Worm (Caenorhabditis elegans) whole organism, mixed stage, embryonic: ENCODE results near the gene C45G9.10.

ENCODE experiments used
- bed-3 ChIP-seq: fragments of 200-800 bp; sonication (Bioruptor generic); optimal IDR thresholded peaks from 3 replicates; lab custom pipeline; 2018; ENCODE audit warnings: mild to moderate bottlenecking, missing genetic modification characterization, moderate library complexity, missing compliant biosample characterization
- blmp-1 ChIP-seq: fragments of 150-350 bp; optimal IDR thresholded peaks from 2 replicates; lab custom pipeline; 2014; ENCODE audit warnings: missing biosample characterization, missing genetic modification characterization
- ceh-39 ChIP-seq: fragments of 150-350 bp; optimal IDR thresholded peaks from 2 replicates; lab custom pipeline; 2014; ENCODE audit warnings: missing biosample characterization, missing genetic modification characterization
- ces-1 ChIP-seq: fragments of 150-350 bp; optimal IDR thresholded peaks from 2 replicates; lab custom pipeline; 2014; ENCODE audit warnings: missing biosample characterization, missing genetic modification reagents, missing genetic modification characterization
- elt-1 ChIP-seq: sonication (generic microtip); optimal IDR thresholded peaks from 2 replicates; lab custom pipeline; 2017; ENCODE audit warnings: missing genetic modification characterization, mild to moderate bottlenecking, missing compliant biosample characterization, antibody characterized with exemption, moderate library complexity, borderline replicate concordance; ENCODE audit not compliant: insufficient read depth
- elt-3 ChIP-seq: fragments of 150-350 bp; optimal IDR thresholded peaks from 2 replicates; lab custom pipeline; 2014; ENCODE audit warnings: missing biosample characterization, missing genetic modification characterization
- flh-1 ChIP-seq: fragments of 200-800 bp; sonication (Bioruptor generic); optimal IDR thresholded peaks from 2 replicates; lab custom pipeline; 2018; ENCODE audit warnings: mild to moderate bottlenecking, missing genetic modification characterization, moderate library complexity, missing compliant biosample characterization
- ham-2 ChIP-seq: fragments of 200-800 bp; sonication (Bioruptor generic); optimal IDR thresholded peaks from 2 replicates; lab custom pipeline; 2018; ENCODE audit warnings: mild to moderate bottlenecking, missing genetic modification characterization, missing compliant biosample characterization
- lin-13 ChIP-seq: fragments of 150-350 bp; optimal IDR thresholded peaks from 2 replicates; lab custom pipeline; 2014; ENCODE audit warnings: missing biosample characterization, missing genetic modification characterization
- lin-32 ChIP-seq: fragments of 200-800 bp; sonication (Bioruptor generic); optimal IDR thresholded peaks from 2 replicates; lab custom pipeline; 2018; ENCODE audit warnings: mild to moderate bottlenecking, missing genetic modification characterization, missing compliant biosample characterization
- mep-1 ChIP-seq: fragments of 150-350 bp; optimal IDR thresholded peaks from 2 replicates; lab custom pipeline; 2017; ENCODE audit warnings: missing biosample characterization, missing genetic modification reagents, missing genetic modification characterization, inconsistent platforms
- mls-2 ChIP-seq: sonication (generic microtip); optimal IDR thresholded peaks from 2 replicates; lab custom pipeline; 2016; ENCODE audit warnings: mild to moderate bottlenecking, missing genetic modification characterization, moderate library complexity, missing compliant biosample characterization
- nhr-12 ChIP-seq: fragments of 150-350 bp; optimal IDR thresholded peaks from 2 replicates; lab custom pipeline; 2014; ENCODE audit warnings: missing biosample characterization, missing genetic modification characterization
- nhr-2 ChIP-seq: fragments of 150-350 bp; optimal IDR thresholded peaks from 2 replicates; lab custom pipeline; 2014; ENCODE audit warnings: missing biosample characterization, missing genetic modification characterization
- pha-4 ChIP-seq: fragments of 150-350 bp; optimal IDR thresholded peaks from 2 replicates; lab custom pipeline; 2018; ENCODE audit warnings: missing biosample characterization, missing genetic modification reagents, missing genetic modification characterization
- sptf-1 ChIP-seq: sonication (generic microtip); optimal IDR thresholded peaks from 2 replicates; lab custom pipeline; 2017; ENCODE audit warnings: mild to moderate bottlenecking, missing genetic modification characterization, moderate library complexity, missing compliant biosample characterization
- tbx-8 ChIP-seq: fragments of 200-800 bp; sonication (Bioruptor generic); optimal IDR thresholded peaks from 2 replicates; lab custom pipeline; 2018; ENCODE audit warnings: mild to moderate bottlenecking, missing genetic modification characterization, moderate library complexity, missing compliant biosample characterization
- unc-120 ChIP-seq: sonication (generic microtip); optimal IDR thresholded peaks from 2 replicates; lab custom pipeline; 2017; ENCODE audit warnings: missing genetic modification characterization, missing compliant biosample characterization; ENCODE audit not compliant: poor library complexity, severe bottlenecking
- unc-39 ChIP-seq: fragments of 150-350 bp; optimal IDR thresholded peaks from 2 replicates; lab custom pipeline; 2014; ENCODE audit warnings: missing biosample characterization, missing genetic modification characterization
- unc-62 ChIP-seq: fragments of 150-350 bp; optimal IDR thresholded peaks from 2 replicates; lab custom pipeline; 2014; ENCODE audit warnings: missing biosample characterization, missing genetic modification reagents, missing genetic modification characterization
- zip-8 ChIP-seq: fragments of 150-350 bp; optimal IDR thresholded peaks from 2 replicates; lab custom pipeline; 2014; ENCODE audit warnings: missing biosample characterization, missing genetic modification characterization
- ztf-11 ChIP-seq: fragments of 150-350 bp; optimal IDR thresholded peaks from 2 replicates; lab custom pipeline; 2014; ENCODE audit warnings: missing biosample characterization, missing genetic modification characterization

The C45G9.10 gene

DNA sequence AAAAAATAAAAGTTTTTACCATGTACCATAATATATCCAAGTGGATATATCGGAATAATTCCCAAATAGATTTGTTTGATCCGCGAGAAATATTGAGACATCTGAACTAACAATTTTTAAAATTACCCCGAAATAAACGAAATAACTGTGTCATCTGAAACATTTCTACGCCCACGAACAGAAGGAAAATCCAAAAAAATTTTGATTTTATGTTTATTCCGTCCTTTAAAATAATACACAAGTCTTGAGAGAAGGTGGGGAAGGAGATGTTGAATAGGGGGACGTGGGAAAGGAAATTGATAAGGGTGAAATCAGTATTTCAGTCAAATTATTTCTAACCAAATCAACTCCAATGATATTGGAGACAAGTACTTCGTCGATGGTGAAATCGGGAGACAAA, 53.0 kb downstream of the C45G9.10 start, which contains the start of gene R144.11:
TSS of gene R144.11 (minus strand) at position 101 of the 400 bp plus-strand sequence.
- TF ChIP-seq nhr-12 (tag; lab: Kevin White, UChicago) = no peak
- no peak for TF ChIP-seq elt-1 (tag; lab: Kevin White, UChicago)
- TF ChIP-seq nhr-2 (tag; lab: Kevin White, UChicago) = no peak
- no peak for TF ChIP-seq ztf-11 (tag; lab: Kevin White, UChicago)
- TF ChIP-seq ceh-39 = no peak
- TF ChIP-seq mls-2 (tag; lab: Kevin White, UChicago) = no peak
- TF ChIP-seq unc-39 (tag; lab: Kevin White, UChicago) = no peak
- TF ChIP-seq zip-8 (tag; lab: Kevin White, UChicago) = no peak
- no peak for TF ChIP-seq pha-4 (tag; lab: Kevin White, UChicago)
- no peak for TF ChIP-seq lin-13 (tag; lab: Kevin White, UChicago)
- no peak for TF ChIP-seq lin-32 (GFP tag; lab: Kevin White, UChicago)
- no peak for TF ChIP-seq flh-1
- no peak for TF ChIP-seq mep-1 (tag; lab: Kevin White, UChicago)
- no peak for TF ChIP-seq unc-62 (GFP tag; lab: Kevin White, UChicago)
- TF ChIP-seq ces-1 (GFP tag; lab: Kevin White, UChicago) = no peak

DNA sequence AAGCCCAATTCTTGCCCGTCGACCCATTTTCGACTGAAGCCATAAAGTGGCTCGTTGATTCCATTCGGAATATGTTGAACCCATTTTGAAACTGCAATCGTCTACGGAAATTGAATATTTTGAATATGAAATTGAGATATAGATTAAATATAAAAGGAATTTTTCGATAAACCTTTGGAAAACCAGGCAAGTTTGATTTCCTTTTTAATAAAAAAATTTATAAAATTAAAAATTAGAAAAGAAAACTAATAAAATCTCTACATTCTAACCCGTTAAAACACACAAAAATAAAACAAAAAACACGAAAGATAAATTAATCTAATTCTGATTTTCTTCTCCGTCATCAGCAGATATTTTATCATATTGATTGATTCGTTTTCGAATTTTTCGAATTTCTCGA, 54.8 kb downstream of the C45G9.10 start, which contains the start of gene R144.12:
TSS of gene R144.12 (minus strand) at position 101 of the 400 bp plus-strand sequence.
- TF ChIP-seq ham-2 (no peak), mep-1 (tag; lab: Kevin White, UChicago) (no peak), ztf-11 (tag; lab: Kevin White, UChicago) (no peak), unc-120 (no peak), blmp-1 (no peak), pha-4 (tag; lab: Kevin White, UChicago) (no peak), flh-1 (no peak), elt-3 (no peak), tbx-8 (GFP tag; lab: Kevin White, UChicago) (no peak), sptf-1 (no peak), bed-3 (GFP tag; lab: Kevin White, UChicago) (no peak), zip-8 (tag; lab: Kevin White, UChicago) (no peak)
- TF ChIP-seq, all 35 proteins: peak for 0
